Fruit fly (Drosophila melanogaster) whole organism, embryonic: ENCODE measurements around the gene CG14220.
A peak's percentile ranks its signal among the peaks of the same experiment; 100 is the strongest.

ENCODE experiments used
- Antp ChIP-seq: fragments of 200-800 bp; sonication (Bioruptor generic); optimal IDR thresholded peaks from 3 replicates; lab custom pipeline; 2016; ENCODE audit warnings: missing biosample characterization, missing genetic modification characterization
- BtbVII ChIP-seq: fragments of 200-800 bp; sonication (Bioruptor generic); optimal IDR thresholded peaks from 3 replicates; lab custom pipeline; 2017; ENCODE audit warnings: missing biosample characterization, mild to moderate bottlenecking, missing genetic modification characterization
- CG10462 ChIP-seq: fragments of 200-800 bp; sonication (Bioruptor generic); optimal IDR thresholded peaks from 2 replicates; lab custom pipeline; 2016; ENCODE audit warnings: missing biosample characterization, missing genetic modification characterization
- CG11504 ChIP-seq: fragments of 200-800 bp; sonication (Bioruptor generic); optimal IDR thresholded peaks from 3 replicates; lab custom pipeline; 2019; ENCODE audit warnings: missing biosample characterization, mild to moderate bottlenecking, missing genetic modification characterization, moderate library complexity
- CG12155 ChIP-seq: fragments of 200-800 bp; sonication (Bioruptor generic); optimal IDR thresholded peaks from 3 replicates; lab custom pipeline; 2016; ENCODE audit warnings: missing biosample characterization, missing genetic modification characterization
- CG14667 ChIP-seq: fragments of 200-800 bp; sonication (Bioruptor generic); IDR thresholded peaks from 2 replicates; pipeline ENCODE4 v1.3.6; 2022; ENCODE audit warnings: missing biosample characterization, missing genetic modification characterization
- CG14860 ChIP-seq: fragments of 200-800 bp; sonication (Bioruptor generic); IDR thresholded peaks from 3 replicates; pipeline ENCODE4 v1.3.6; 2022; ENCODE audit warnings: missing biosample characterization, missing genetic modification characterization; ENCODE audit not compliant: partially characterized antibody
- CG1647 ChIP-seq: fragments of 200-800 bp; sonication (Bioruptor generic); optimal IDR thresholded peaks from 3 replicates; lab custom pipeline; 2016; ENCODE audit warnings: missing biosample characterization, missing genetic modification characterization
- CG17829 ChIP-seq: fragments of 200-800 bp; optimal IDR thresholded peaks from 2 replicates; lab custom pipeline; 2019; ENCODE audit warnings: missing biosample characterization, mild to moderate bottlenecking, missing genetic modification characterization, moderate library complexity
- CG2129 ChIP-seq: fragments of 200-800 bp; sonication (Bioruptor generic); IDR thresholded peaks from 2 replicates; pipeline ENCODE4 v1.3.6; 2022; ENCODE audit warnings: missing biosample characterization, missing genetic modification characterization; ENCODE audit not compliant: partially characterized antibody
- CG32532 ChIP-seq: fragments of 200-800 bp; sonication (Bioruptor generic); IDR thresholded peaks from 2 replicates; pipeline ENCODE4 v1.3.6; 2022; ENCODE audit warnings: missing biosample characterization, missing genetic modification characterization
- CG34224 ChIP-seq: fragments of 200-800 bp; sonication (Bioruptor generic); IDR thresholded peaks from 3 replicates; pipeline ENCODE4 v1.3.6; 2022; ENCODE audit warnings: missing biosample characterization, missing genetic modification characterization; ENCODE audit not compliant: partially characterized antibody
- CG43689 ChIP-seq: fragments of 200-800 bp; sonication (Bioruptor generic); IDR thresholded peaks from 2 replicates; pipeline ENCODE4 v1.3.6; 2022; ENCODE audit warnings: missing biosample characterization, missing genetic modification characterization
- CG6765 ChIP-seq: fragments of 200-800 bp; sonication (Bioruptor generic); optimal IDR thresholded peaks from 3 replicates; lab custom pipeline; 2017; ENCODE audit warnings: missing biosample characterization, mild to moderate bottlenecking, missing genetic modification characterization
- CG7271 ChIP-seq: fragments of 200-800 bp; sonication (Bioruptor generic); optimal IDR thresholded peaks from 2 replicates; lab custom pipeline; 2018; ENCODE audit warnings: missing biosample characterization, mild to moderate bottlenecking, missing genetic modification characterization, moderate library complexity
- CG7556 ChIP-seq: fragments of 200-800 bp; sonication (Bioruptor generic); optimal IDR thresholded peaks from 2 replicates; lab custom pipeline; 2017; ENCODE audit warnings: missing biosample characterization, mild to moderate bottlenecking, missing genetic modification characterization
- CG9215 ChIP-seq: fragments of 200-800 bp; sonication (Bioruptor generic); IDR thresholded peaks from 2 replicates; pipeline ENCODE4 v1.3.6; 2022; ENCODE audit warnings: missing biosample characterization, missing genetic modification characterization
- Dad ChIP-seq: fragments of 200-800 bp; sonication (Bioruptor generic); optimal IDR thresholded peaks from 3 replicates; lab custom pipeline; 2016; ENCODE audit warnings: missing biosample characterization, missing genetic modification characterization
- Dp ChIP-seq: fragments of 200-800 bp; sonication (Bioruptor generic); optimal IDR thresholded peaks from 2 replicates; lab custom pipeline; 2018; ENCODE audit warnings: missing biosample characterization, mild to moderate bottlenecking, missing genetic modification characterization, moderate library complexity
- Drgx ChIP-seq: fragments of 200-800 bp; sonication (Bioruptor generic); IDR thresholded peaks from 2 replicates; pipeline ENCODE4 v1.3.6; 2022; ENCODE audit warnings: missing biosample characterization, missing genetic modification characterization
- Lpt ChIP-seq: fragments of >200 bp; optimal IDR thresholded peaks from 2 replicates; lab custom pipeline; 2018; ENCODE audit warnings: missing biosample characterization, missing genetic modification characterization
- MESR4 ChIP-seq: fragments of 200-800 bp; sonication (Bioruptor generic); optimal IDR thresholded peaks from 2 replicates; lab custom pipeline; 2018; ENCODE audit warnings: missing biosample characterization, mild to moderate bottlenecking, missing genetic modification characterization, moderate library complexity
- NFAT ChIP-seq: fragments of 200-800 bp; sonication (Bioruptor generic); IDR thresholded peaks from 2 replicates; pipeline ENCODE4 v1.3.6; 2022; ENCODE audit warnings: missing biosample characterization, missing genetic modification characterization
- Optix ChIP-seq: fragments of 200-800 bp; sonication (Bioruptor generic); IDR thresholded peaks from 3 replicates; pipeline ENCODE4 v1.3.6; 2022; ENCODE audit warnings: missing biosample characterization, missing genetic modification characterization
- Scr ChIP-seq: fragments of 200-800 bp; sonication (Bioruptor generic); IDR thresholded peaks from 2 replicates; pipeline ENCODE4 v1.3.6; 2022; ENCODE audit warnings: missing biosample characterization, missing genetic modification characterization; ENCODE audit not compliant: partially characterized antibody
- Side ChIP-seq: fragments of 200-800 bp; sonication (Bioruptor generic); optimal IDR thresholded peaks from 2 replicates; lab custom pipeline; 2016; ENCODE audit warnings: missing biosample characterization, missing genetic modification characterization
- ap ChIP-seq: fragments of 200-800 bp; sonication (Bioruptor generic); IDR thresholded peaks from 2 replicates; pipeline ENCODE4 v1.3.6; 2022; ENCODE audit warnings: missing biosample characterization, missing genetic modification characterization
- ato ChIP-seq: fragments of 200-800 bp; sonication (Bioruptor generic); IDR thresholded peaks from 2 replicates; pipeline ENCODE4 v1.3.6; 2022; ENCODE audit warnings: missing biosample characterization, missing genetic modification characterization; ENCODE audit not compliant: partially characterized antibody
- bsh ChIP-seq, 2 experiments: fragments of 200-800 bp; sonication (Bioruptor generic); optimal IDR thresholded peaks; 2 replicates each; lab custom pipeline; 2017 to 2018; ENCODE audit warnings: mild to moderate bottlenecking in 2 of 2, missing biosample characterization in 2 of 2, missing genetic modification characterization in 2 of 2, moderate library complexity in 1 of 2
- chinmo ChIP-seq: fragments of 200-800 bp; sonication (Bioruptor generic); IDR thresholded peaks from 4 replicates; pipeline ENCODE4 v1.3.6; 2022; ENCODE audit warnings: missing biosample characterization, missing genetic modification characterization; ENCODE audit not compliant: partially characterized antibody
- corto ChIP-seq: fragments of 200-800 bp; sonication (Bioruptor generic); optimal IDR thresholded peaks from 2 replicates; lab custom pipeline; 2016; ENCODE audit warnings: missing biosample characterization, mild to moderate bottlenecking, missing genetic modification characterization, moderate library complexity
- ewg ChIP-seq: fragments of 200-800 bp; sonication (Bioruptor generic); optimal IDR thresholded peaks from 3 replicates; lab custom pipeline; 2017; ENCODE audit warnings: mild to moderate bottlenecking, missing biosample characterization, missing genetic modification reagents, missing genetic modification characterization
- fd102C ChIP-seq: fragments of 200-800 bp; sonication (Bioruptor generic); optimal IDR thresholded peaks from 2 replicates; lab custom pipeline; 2018; ENCODE audit warnings: missing biosample characterization, mild to moderate bottlenecking, missing genetic modification characterization, moderate library complexity
- gem ChIP-seq: fragments of 200-800 bp; sonication (Bioruptor generic); optimal IDR thresholded peaks from 2 replicates; lab custom pipeline; 2019; ENCODE audit warnings: missing biosample characterization, mild to moderate bottlenecking, missing genetic modification characterization, moderate library complexity
- gsb-n ChIP-seq: fragments of 200-800 bp; sonication (Bioruptor generic); optimal IDR thresholded peaks from 3 replicates; lab custom pipeline; 2018; ENCODE audit warnings: missing biosample characterization, mild to moderate bottlenecking, missing genetic modification characterization
- gt ChIP-seq: fragments of 200-800 bp; sonication (Bioruptor generic); IDR thresholded peaks from 2 replicates; pipeline ENCODE4 v1.3.6; 2022; ENCODE audit warnings: missing biosample characterization, missing genetic modification characterization
- her ChIP-seq: fragments of 200-800 bp; sonication (Bioruptor generic); optimal IDR thresholded peaks from 2 replicates; lab custom pipeline; 2016; ENCODE audit warnings: missing biosample characterization, missing genetic modification characterization
- hkb ChIP-seq, 2 experiments: fragments of 200-800 bp in 1 of 2; fragments of >200 bp in 1 of 2; sonication (Bioruptor generic) in 1 of 2; IDR thresholded peaks in 1 of 2; optimal IDR thresholded peaks in 1 of 2; 2 replicates each; pipeline versions ENCODE4 v1.3.6 to Lab custom; 2017 to 2022; ENCODE audit warnings: missing biosample characterization in 1 of 2, missing genetic modification characterization in 1 of 2
- jigr1 ChIP-seq: fragments of 200-800 bp; sonication (Bioruptor generic); IDR thresholded peaks from 3 replicates; pipeline ENCODE4 v1.3.6; 2022; ENCODE audit warnings: missing biosample characterization, missing genetic modification characterization
- kni ChIP-seq: fragments of 200-800 bp; sonication (Bioruptor generic); optimal IDR thresholded peaks from 3 replicates; lab custom pipeline; 2017; ENCODE audit warnings: mild to moderate bottlenecking, missing biosample characterization, missing genetic modification reagents, missing genetic modification characterization
- lola ChIP-seq, 3 experiments: fragments of >200 bp in 2 of 3; fragments of 200-800 bp in 1 of 3; sonication (Bioruptor generic) in 1 of 3; optimal IDR thresholded peaks; 2 replicates each; lab custom pipeline; 2017 to 2019; ENCODE audit warnings: missing biosample characterization in 3 of 3, missing genetic modification characterization in 3 of 3, mild to moderate bottlenecking in 1 of 3, moderate library complexity in 1 of 3
- lov ChIP-seq, 2 experiments: fragments of 200-800 bp in 1 of 2; fragments of >200 bp in 1 of 2; sonication (Bioruptor generic) in 1 of 2; IDR thresholded peaks in 1 of 2; optimal IDR thresholded peaks in 1 of 2; 2 replicates in 1 of 2; 3 replicates in 1 of 2; pipeline versions ENCODE4 v1.3.6 to Lab custom; 2017 to 2022; ENCODE audit warnings: missing biosample characterization in 1 of 2, missing genetic modification characterization in 1 of 2
- nmo ChIP-seq: fragments of 200-800 bp; sonication (Bioruptor generic); optimal IDR thresholded peaks from 2 replicates; lab custom pipeline; 2018; ENCODE audit warnings: missing biosample characterization, mild to moderate bottlenecking, missing genetic modification characterization, moderate library complexity
- oc ChIP-seq: fragments of 200-800 bp; sonication (Bioruptor generic); optimal IDR thresholded peaks from 2 replicates; lab custom pipeline; 2018; ENCODE audit warnings: missing biosample characterization, mild to moderate bottlenecking, missing genetic modification characterization, moderate library complexity
- otp ChIP-seq: fragments of 200-800 bp; sonication (Bioruptor generic); IDR thresholded peaks from 3 replicates; pipeline ENCODE4, ENCODE4 v1.3.6; 2022; ENCODE audit warnings: missing biosample characterization, missing genetic modification characterization
- pum ChIP-seq: fragments of 200-800 bp; sonication (Bioruptor generic); optimal IDR thresholded peaks from 2 replicates; lab custom pipeline; 2016; ENCODE audit warnings: missing biosample characterization, missing genetic modification characterization
- salm ChIP-seq: fragments of 200-800 bp; sonication (Bioruptor generic); optimal IDR thresholded peaks from 2 replicates; lab custom pipeline; 2018; ENCODE audit warnings: missing biosample characterization, mild to moderate bottlenecking, missing genetic modification characterization
- zen ChIP-seq: fragments of 200-800 bp; sonication (Bioruptor generic); optimal IDR thresholded peaks from 3 replicates; lab custom pipeline; 2018; ENCODE audit warnings: missing biosample characterization, mild to moderate bottlenecking, missing genetic modification characterization, moderate library complexity

Gene CG14220

dm6 chrX:19613473-19613872 is 11.8 kb upstream of the CG14220 start (continued):
- TF ChIP-seq corto (GFP tag; lab: Kevin White, UChicago) (no peak), gem (tag; lab: Kevin White, UChicago) (no peak), jigr1 (GFP tag; lab: Robert Waterston, UW) (no peak), MESR4 (GFP tag; lab: Kevin White, UChicago) (peak; percentile 44), nmo (GFP tag; lab: Kevin White, UChicago) (peak; percentile 23), pum (no peak), gsb-n (tag; lab: Kevin White, UChicago) (peak; percentile 30), bsh (GFP tag; optimal IDR thresholded peaks at IDR 0.05; lab: Kevin White, UChicago) (peak in 1 of 2 experiments; percentile 28), CG11504 (tag; lab: Kevin White, UChicago) (no peak), Dp (GFP tag; lab: Kevin White, UChicago) (peak; percentile 75), CG6765 (GFP tag; lab: Kevin White, UChicago) (peak; percentile 83), CG14667 (GFP tag; lab: Robert Waterston, UW) (no peak), CG2129 (no peak), chinmo (no peak), lola (GFP tag; optimal IDR thresholded peaks at IDR 0.05; lab: Kevin White, UChicago) (no peak), CG1647 (GFP tag; lab: Kevin White, UChicago) (no peak), kni (GFP tag; lab: Kevin White, UChicago) (peak; percentile 37), CG17829 (peak; percentile 44), hkb (optimal IDR thresholded peaks at IDR 0.05; lab: Kevin White, UChicago) (no peak), hkb (GFP tag; IDR thresholded peaks at IDR 0.05; lab: Robert Waterston, UW) (peak; percentile 69), Scr (peak; percentile 47), CG14860 (0 out of 3 replicates have a peak, but pooled peaks have one; percentile 7), oc (no peak), BtbVII (GFP tag; lab: Kevin White, UChicago) (peak; percentile 59), her (GFP tag; lab: Kevin White, UChicago) (peak; percentile 17), Antp (GFP tag; lab: Kevin White, UChicago) (no peak), CG32532 (GFP tag; lab: Robert Waterston, UW) (peak; percentile 41; the same call in 1 of the 2 replicates), ap (0 out of 2 replicates have a peak, but pooled peaks have one; percentile 9), Optix (GFP tag; lab: Robert Waterston, UW) (no peak), CG34224 (GFP tag; lab: Robert Waterston, UW) (peak; percentile 55; the same call in 2 of the 3 replicates), CG7556 (GFP tag; lab: Kevin White, UChicago) (peak; percentile 10), gt (GFP tag; lab: Robert Waterston, UW) (no peak), NFAT (no peak), zen (tag; lab: Kevin White, UChicago) (no peak), Side (GFP tag; lab: Kevin White, UChicago) (peak; percentile 51), Dad (GFP tag; lab: Kevin White, UChicago) (peak; percentile 9), lov (optimal IDR thresholded peaks at IDR 0.05; lab: Kevin White, UChicago) (no peak), lov (GFP tag; IDR thresholded peaks at IDR 0.05; lab: Robert Waterston, UW) (no peak; the same call in 2 of the 3 replicates), CG43689 (GFP tag; lab: Robert Waterston, UW) (no peak), CG7271 (tag; lab: Kevin White, UChicago) (peak; percentile 76), CG9215 (GFP tag; lab: Robert Waterston, UW) (no peak), otp (GFP tag; lab: Robert Waterston, UW) (peak; percentile 59; the same call in 1 of the 3 replicates), fd102C (GFP tag; lab: Kevin White, UChicago) (no peak), ato (0 out of 2 replicates have a peak, but pooled peaks have one; percentile 38), ewg (GFP tag; lab: Kevin White, UChicago) (no peak), salm (tag; lab: Kevin White, UChicago) (peak; percentile 17), CG10462 (GFP tag; lab: Kevin White, UChicago) (no peak), CG12155 (GFP tag; lab: Kevin White, UChicago) (no peak), Lpt (GFP tag; lab: Kevin White, UChicago) (no peak), Drgx (GFP tag; lab: Robert Waterston, UW) (no peak)
